Worm (Caenorhabditis elegans) whole organism, mixed stage, embryonic: ENCODE measurements around the gene irld-8.

Source experiments
- blmp-1 ChIP-seq: fragments of 150-350 bp; optimal IDR thresholded peaks from 2 replicates; lab custom pipeline; 2014; ENCODE audit warnings: missing biosample characterization, missing genetic modification characterization
- ceh-39 ChIP-seq: fragments of 150-350 bp; optimal IDR thresholded peaks from 2 replicates; lab custom pipeline; 2014; ENCODE audit warnings: missing biosample characterization, missing genetic modification characterization
- ceh-43 ChIP-seq: fragments of 200-800 bp; sonication (Bioruptor generic); optimal IDR thresholded peaks from 2 replicates; lab custom pipeline; 2018; ENCODE audit warnings: mild to moderate bottlenecking, missing genetic modification characterization, moderate library complexity, missing compliant biosample characterization
- ceh-83 ChIP-seq: fragments of 200-800 bp; sonication (Bioruptor generic); optimal IDR thresholded peaks from 2 replicates; lab custom pipeline; 2018; ENCODE audit warnings: mild to moderate bottlenecking, missing genetic modification characterization, missing compliant biosample characterization
- ces-1 ChIP-seq: fragments of 150-350 bp; optimal IDR thresholded peaks from 2 replicates; lab custom pipeline; 2014; ENCODE audit warnings: missing biosample characterization, missing genetic modification reagents, missing genetic modification characterization
- drap-1 ChIP-seq: fragments of 200-800 bp; sonication (Bioruptor generic); optimal IDR thresholded peaks from 3 replicates; lab custom pipeline; 2018; ENCODE audit warnings: mild to moderate bottlenecking, missing genetic modification characterization, missing compliant biosample characterization
- elt-1 ChIP-seq: sonication (generic microtip); optimal IDR thresholded peaks from 2 replicates; lab custom pipeline; 2017; ENCODE audit warnings: missing genetic modification characterization, mild to moderate bottlenecking, missing compliant biosample characterization, antibody characterized with exemption, moderate library complexity, borderline replicate concordance; ENCODE audit not compliant: insufficient read depth
- elt-3 ChIP-seq: fragments of 150-350 bp; optimal IDR thresholded peaks from 2 replicates; lab custom pipeline; 2014; ENCODE audit warnings: missing biosample characterization, missing genetic modification characterization
- ham-2 ChIP-seq: fragments of 200-800 bp; sonication (Bioruptor generic); optimal IDR thresholded peaks from 2 replicates; lab custom pipeline; 2018; ENCODE audit warnings: mild to moderate bottlenecking, missing genetic modification characterization, missing compliant biosample characterization
- lin-13 ChIP-seq: fragments of 150-350 bp; optimal IDR thresholded peaks from 2 replicates; lab custom pipeline; 2014; ENCODE audit warnings: missing biosample characterization, missing genetic modification characterization
- lsy-2 ChIP-seq: fragments of 150-350 bp; optimal IDR thresholded peaks from 2 replicates; lab custom pipeline; 2014; ENCODE audit warnings: missing biosample characterization, missing genetic modification characterization
- mep-1 ChIP-seq: fragments of 150-350 bp; optimal IDR thresholded peaks from 2 replicates; lab custom pipeline; 2017; ENCODE audit warnings: missing biosample characterization, missing genetic modification reagents, missing genetic modification characterization, inconsistent platforms
- mls-2 ChIP-seq: sonication (generic microtip); optimal IDR thresholded peaks from 2 replicates; lab custom pipeline; 2016; ENCODE audit warnings: mild to moderate bottlenecking, missing genetic modification characterization, moderate library complexity, missing compliant biosample characterization
- nhr-12 ChIP-seq: fragments of 150-350 bp; optimal IDR thresholded peaks from 2 replicates; lab custom pipeline; 2014; ENCODE audit warnings: missing biosample characterization, missing genetic modification characterization
- nhr-2 ChIP-seq: fragments of 150-350 bp; optimal IDR thresholded peaks from 2 replicates; lab custom pipeline; 2014; ENCODE audit warnings: missing biosample characterization, missing genetic modification characterization
- nhr-237 ChIP-seq: fragments of 150-350 bp; optimal IDR thresholded peaks from 2 replicates; lab custom pipeline; 2014; ENCODE audit warnings: missing biosample characterization, missing genetic modification characterization
- nhr-28 ChIP-seq: fragments of 150-350 bp; optimal IDR thresholded peaks from 2 replicates; lab custom pipeline; 2014; ENCODE audit warnings: missing biosample characterization, missing genetic modification characterization
- nhr-76 ChIP-seq: sonication (generic microtip); optimal IDR thresholded peaks from 2 replicates; lab custom pipeline; 2017; ENCODE audit warnings: missing biosample characterization, missing genetic modification characterization
- pha-4 ChIP-seq: fragments of 150-350 bp; optimal IDR thresholded peaks from 2 replicates; lab custom pipeline; 2018; ENCODE audit warnings: missing biosample characterization, missing genetic modification reagents, missing genetic modification characterization
- sem-2 ChIP-seq: fragments of 200-800 bp; sonication (Bioruptor generic); optimal IDR thresholded peaks from 2 replicates; lab custom pipeline; 2018; ENCODE audit warnings: mild to moderate bottlenecking, missing genetic modification characterization, missing compliant biosample characterization
- snpc-4 ChIP-seq: fragments of 150-350 bp; optimal IDR thresholded peaks from 2 replicates; lab custom pipeline; 2014; ENCODE audit warnings: missing biosample characterization, missing genetic modification characterization
- tbx-8 ChIP-seq: fragments of 200-800 bp; sonication (Bioruptor generic); optimal IDR thresholded peaks from 2 replicates; lab custom pipeline; 2018; ENCODE audit warnings: mild to moderate bottlenecking, missing genetic modification characterization, moderate library complexity, missing compliant biosample characterization
- unc-120 ChIP-seq: sonication (generic microtip); optimal IDR thresholded peaks from 2 replicates; lab custom pipeline; 2017; ENCODE audit warnings: missing genetic modification characterization, missing compliant biosample characterization; ENCODE audit not compliant: poor library complexity, severe bottlenecking
- unc-39 ChIP-seq: fragments of 150-350 bp; optimal IDR thresholded peaks from 2 replicates; lab custom pipeline; 2014; ENCODE audit warnings: missing biosample characterization, missing genetic modification characterization
- unc-62 ChIP-seq: fragments of 150-350 bp; optimal IDR thresholded peaks from 2 replicates; lab custom pipeline; 2014; ENCODE audit warnings: missing biosample characterization, missing genetic modification reagents, missing genetic modification characterization
- ztf-11 ChIP-seq: fragments of 150-350 bp; optimal IDR thresholded peaks from 2 replicates; lab custom pipeline; 2014; ENCODE audit warnings: missing biosample characterization, missing genetic modification characterization

Gene irld-8

DNA sequence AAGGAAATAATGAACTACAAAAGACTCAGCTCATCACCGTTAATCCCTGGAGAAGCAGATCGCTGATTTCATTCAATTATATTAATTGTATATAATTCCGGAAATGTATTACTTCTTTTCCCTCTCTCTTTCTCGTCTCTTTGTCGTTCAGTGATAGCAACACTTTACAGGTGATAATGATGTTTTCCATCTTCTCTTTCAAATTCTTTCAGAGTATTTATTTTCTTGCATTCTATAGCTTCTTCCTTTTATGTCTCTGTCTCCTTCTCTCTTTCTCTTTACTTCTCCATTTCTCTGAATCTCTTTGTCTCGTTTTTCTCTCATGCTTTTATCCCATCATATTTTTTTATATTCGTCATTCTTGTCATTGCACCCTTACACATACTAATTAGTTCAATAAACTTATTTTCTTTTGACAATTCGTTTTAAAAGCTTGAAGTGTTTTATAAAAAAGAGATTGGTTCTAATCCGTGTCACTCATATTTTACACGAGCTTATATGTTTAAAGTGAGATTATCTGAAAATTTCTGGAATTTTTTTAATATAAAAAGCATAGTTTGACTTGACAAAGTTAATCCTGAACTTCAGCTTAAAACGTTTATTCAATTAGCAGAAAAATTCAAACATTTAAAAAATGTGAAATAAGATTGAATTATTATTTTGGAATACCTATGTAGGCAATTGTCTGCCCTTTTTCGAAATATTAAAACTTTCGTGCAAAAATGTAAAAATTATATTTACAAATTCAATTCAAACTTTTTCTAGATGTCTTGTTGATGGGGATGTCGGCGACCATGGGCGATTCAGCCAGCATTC is 27.4 kb downstream of the irld-8 start, which contains the start of gene pmk-2:
Gene pmk-2 (plus strand): TSS at position 766 of the 816 bp plus-strand sequence.
- TF ChIP-seq ces-1 (GFP tag; lab: Kevin White, UChicago): peak; percentile 69
- no peak for TF ChIP-seq lin-13 (tag; lab: Kevin White, UChicago)
- TF ChIP-seq, all 35 proteins: peak for 1

DNA sequence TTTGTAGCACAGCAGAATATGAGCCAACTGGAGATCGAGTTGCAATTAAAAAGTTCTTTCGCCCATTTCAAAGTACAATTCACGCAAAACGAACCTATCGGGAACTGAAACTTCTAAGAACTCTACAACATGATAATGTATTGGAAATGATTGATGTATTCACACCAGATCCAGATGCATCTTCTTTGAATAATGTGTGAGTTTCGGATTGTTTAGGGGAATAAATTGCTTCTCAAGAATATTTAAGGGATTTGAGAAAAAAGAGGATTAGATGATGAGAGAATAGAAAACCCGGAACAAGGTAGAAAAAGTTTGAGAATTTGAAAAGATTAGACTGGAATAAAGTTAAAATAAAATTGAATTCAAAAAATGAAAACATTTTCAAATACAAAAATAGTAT is 28.8 kb downstream of the irld-8 start:
- TF ChIP-seq ztf-11 (tag; lab: Kevin White, UChicago) (no peak), nhr-237 (tag; lab: Kevin White, UChicago) (no peak), nhr-28 (tag; lab: Kevin White, UChicago) (no peak), drap-1 (GFP tag; lab: Kevin White, UChicago) (no peak), blmp-1 (tag; lab: Kevin White, UChicago) (no peak), lin-13 (tag; lab: Kevin White, UChicago) (no peak), sem-2 (GFP tag; lab: Kevin White, UChicago) (no peak), unc-39 (no peak), nhr-76 (tag; lab: Kevin White, UChicago) (no peak), nhr-2 (no peak), ham-2 (no peak)

DNA sequence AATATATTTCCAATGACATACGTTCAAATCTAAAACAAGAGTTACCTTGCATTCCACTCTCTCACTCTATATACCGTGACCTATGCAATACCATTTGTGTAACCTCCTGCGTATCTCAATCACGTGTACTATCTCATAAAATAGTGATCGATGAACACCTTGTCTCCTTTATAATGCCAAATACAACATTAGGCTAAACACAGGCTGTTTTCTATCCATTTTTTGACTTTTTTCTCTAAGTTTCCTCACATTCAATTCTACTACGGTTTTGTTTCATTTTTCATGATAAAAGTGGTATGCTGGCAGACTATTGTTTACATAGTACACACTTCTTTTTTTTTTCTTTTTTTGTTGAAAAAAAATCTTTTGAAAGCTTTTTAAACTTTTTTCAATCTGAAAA is 30.7 kb downstream of the irld-8 start:
- no peak for TF ChIP-seq elt-3
- TF ChIP-seq ceh-39 (tag; lab: Kevin White, UChicago): peak; percentile 83

DNA sequence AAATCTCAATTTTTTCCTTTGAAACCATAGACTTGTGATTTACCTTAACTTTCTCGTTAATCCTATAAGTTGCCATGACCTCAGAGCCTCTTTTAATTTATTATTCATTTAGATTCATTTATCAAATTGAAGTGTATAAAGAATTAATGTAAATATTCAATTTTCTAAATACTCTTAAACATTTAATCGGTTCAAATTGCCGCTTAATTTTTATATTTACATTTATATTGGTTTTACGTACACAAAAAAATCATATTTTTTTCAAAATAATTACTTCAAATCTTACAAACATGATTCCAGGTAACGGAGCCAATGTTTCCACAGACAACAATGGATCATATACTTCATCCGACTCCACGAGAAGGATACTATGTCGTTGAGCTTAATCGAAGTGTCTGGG is 32.9 kb downstream of the irld-8 start, which contains the start of gene pmk-1:
Gene pmk-1 (plus strand): TSS at position 301 of the 400 bp plus-strand sequence.
- no peak for TF ChIP-seq mep-1 (tag; lab: Kevin White, UChicago)
- TF ChIP-seq snpc-4 (tag; lab: Kevin White, UChicago): no peak
- no peak for TF ChIP-seq ham-2
- no peak for TF ChIP-seq nhr-28 (tag; lab: Kevin White, UChicago)
- no peak for TF ChIP-seq ceh-39 (tag; lab: Kevin White, UChicago)
- no peak for TF ChIP-seq ceh-43 (GFP tag; lab: Kevin White, UChicago)
- no peak for TF ChIP-seq nhr-12 (tag; lab: Kevin White, UChicago)
- TF ChIP-seq, all 35 proteins: peak for 0

DNA sequence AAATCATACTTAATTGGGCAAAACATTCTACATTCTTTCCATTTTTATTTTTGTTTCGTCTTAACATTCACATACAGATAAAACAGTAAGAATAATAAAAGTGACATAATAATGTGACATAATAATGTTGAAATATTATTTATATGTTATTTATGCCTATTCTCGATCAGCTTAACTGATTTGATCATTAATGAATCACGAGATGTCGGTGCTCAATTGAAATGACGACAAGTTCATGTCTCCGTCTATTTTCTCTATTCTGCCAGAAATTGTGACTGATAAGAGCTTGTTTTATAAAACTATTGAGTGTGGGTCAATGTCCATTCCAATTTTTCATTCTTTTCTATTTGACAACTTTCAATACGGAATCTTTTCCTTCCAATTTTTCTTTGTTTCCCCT is 36.2 kb downstream of the irld-8 start:
- no peak for TF ChIP-seq tbx-8 (GFP tag; lab: Kevin White, UChicago)
- no peak for TF ChIP-seq unc-62 (GFP tag; lab: Kevin White, UChicago)
- no peak for TF ChIP-seq ces-1 (GFP tag; lab: Kevin White, UChicago)
- TF ChIP-seq ceh-39 (tag; lab: Kevin White, UChicago): no peak
- TF ChIP-seq nhr-76 (tag; lab: Kevin White, UChicago): no peak
- TF ChIP-seq mls-2 (tag; lab: Kevin White, UChicago): no peak
- TF ChIP-seq lsy-2: no peak
- no peak for TF ChIP-seq pha-4 (tag; lab: Kevin White, UChicago)

DNA sequence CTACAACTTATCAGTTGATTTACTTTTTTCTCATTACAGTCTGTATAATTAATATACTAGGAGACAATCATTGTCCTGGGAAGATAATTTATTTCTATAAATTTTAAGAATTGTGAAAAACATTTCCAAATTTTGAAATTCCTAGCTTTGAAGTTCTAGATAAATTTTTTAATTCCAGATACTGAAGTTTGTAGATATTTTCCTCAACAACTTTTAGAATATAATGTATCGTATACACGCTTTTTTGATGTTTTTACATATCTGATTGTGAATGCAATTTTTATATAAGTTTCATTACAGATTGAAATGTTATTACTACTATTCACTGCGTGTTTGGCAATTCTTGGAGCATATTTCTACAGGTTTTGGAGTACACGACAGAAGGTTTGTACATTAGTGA is 36.6 kb downstream of the irld-8 start, which contains the start of gene faah-2:
Gene faah-2 (plus strand): TSS at position 301 of the 400 bp plus-strand sequence.
- no peak for TF ChIP-seq elt-1 (tag; lab: Kevin White, UChicago)
- TF ChIP-seq mls-2 (tag; lab: Kevin White, UChicago): no peak
- no peak for TF ChIP-seq blmp-1 (tag; lab: Kevin White, UChicago)
- no peak for TF ChIP-seq mep-1 (tag; lab: Kevin White, UChicago)
- TF ChIP-seq, all 35 proteins: peak for 0

DNA sequence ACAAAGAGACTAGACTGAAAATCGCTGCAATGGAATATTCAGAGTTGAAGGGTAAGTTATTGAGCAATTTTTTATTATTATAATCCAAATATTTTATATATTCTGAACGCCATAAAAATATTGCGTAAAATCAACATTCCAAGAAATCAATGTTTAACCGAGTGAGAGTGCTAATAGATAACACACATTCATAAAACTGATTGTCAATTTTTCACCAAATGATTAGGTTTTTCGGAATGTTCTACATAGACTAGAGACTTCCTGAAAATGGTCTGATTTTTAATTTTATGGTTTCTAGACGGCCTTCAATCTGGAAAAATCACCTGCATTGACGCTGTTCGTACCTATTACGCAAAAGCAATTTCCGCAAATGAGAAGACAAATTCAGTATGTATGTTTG is 37.1 kb downstream of the irld-8 start:
- TF ChIP-seq unc-120 (tag; lab: Kevin White, UChicago): no peak
- no peak for TF ChIP-seq ceh-83
- TF ChIP-seq tbx-8 (GFP tag; lab: Kevin White, UChicago): no peak
- no peak for TF ChIP-seq nhr-76 (tag; lab: Kevin White, UChicago)
- TF ChIP-seq, all 35 proteins: peak for 0
